Fruit fly (Drosophila melanogaster): Measurements from ENCODE around the gene Taf12.

Taf12 gene

DNA sequence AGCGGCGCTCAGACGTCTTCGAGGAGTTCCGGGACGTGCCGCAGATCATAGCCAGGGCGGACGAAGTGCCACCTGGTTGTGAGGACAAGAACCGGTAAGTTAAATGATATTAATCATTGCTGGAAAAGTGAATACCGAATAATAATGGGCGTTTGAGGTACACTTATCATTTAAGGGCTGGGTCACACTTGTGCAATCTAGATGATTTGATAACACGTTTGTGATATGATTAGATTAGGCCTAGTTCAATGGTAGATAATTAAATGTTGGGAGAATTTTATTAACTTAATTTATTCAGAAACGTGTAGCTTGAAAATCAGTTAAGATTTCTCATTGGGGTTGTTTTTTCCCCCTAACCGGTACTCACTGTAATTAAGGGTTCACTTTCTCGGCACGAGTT is 8.6 kb downstream of the Taf12 start:
- TF ChIP-seq Jra (GFP tag; optimal IDR thresholded peaks at IDR 0.05), result no peak

DNA sequence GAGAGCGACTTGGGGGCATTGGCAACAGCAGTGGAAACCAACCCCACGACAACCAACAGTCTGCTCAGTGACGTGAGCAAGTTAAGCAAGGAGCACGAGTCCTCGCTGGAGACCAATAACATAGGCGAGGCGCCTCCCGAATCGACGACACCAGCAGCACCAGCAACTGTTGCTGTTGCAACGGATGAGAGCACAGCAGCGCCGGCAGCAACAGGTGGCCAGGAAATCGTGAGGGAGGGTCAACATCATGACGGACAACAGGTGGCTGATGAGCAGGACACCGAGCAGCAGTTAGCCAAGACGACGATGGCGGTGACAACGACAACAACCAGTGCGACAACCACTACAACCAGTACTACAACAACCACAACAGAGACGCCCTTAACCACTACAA is 9.5 kb downstream of the Taf12 start:
- TF ChIP-seq CG9705 (GFP tag; optimal IDR thresholded peaks at IDR 0.05), result no peak
- TF ChIP-seq tai (GFP tag; optimal IDR thresholded peaks at IDR 0.05), result no peak
- no peak for TF ChIP-seq rgr (GFP tag; optimal IDR thresholded peaks at IDR 0.05)
- no peak for TF ChIP-seq ey (GFP tag; optimal IDR thresholded peaks at IDR 0.05)
- TF ChIP-seq N (GFP tag; optimal IDR thresholded peaks at IDR 0.05), result no peak

DNA sequence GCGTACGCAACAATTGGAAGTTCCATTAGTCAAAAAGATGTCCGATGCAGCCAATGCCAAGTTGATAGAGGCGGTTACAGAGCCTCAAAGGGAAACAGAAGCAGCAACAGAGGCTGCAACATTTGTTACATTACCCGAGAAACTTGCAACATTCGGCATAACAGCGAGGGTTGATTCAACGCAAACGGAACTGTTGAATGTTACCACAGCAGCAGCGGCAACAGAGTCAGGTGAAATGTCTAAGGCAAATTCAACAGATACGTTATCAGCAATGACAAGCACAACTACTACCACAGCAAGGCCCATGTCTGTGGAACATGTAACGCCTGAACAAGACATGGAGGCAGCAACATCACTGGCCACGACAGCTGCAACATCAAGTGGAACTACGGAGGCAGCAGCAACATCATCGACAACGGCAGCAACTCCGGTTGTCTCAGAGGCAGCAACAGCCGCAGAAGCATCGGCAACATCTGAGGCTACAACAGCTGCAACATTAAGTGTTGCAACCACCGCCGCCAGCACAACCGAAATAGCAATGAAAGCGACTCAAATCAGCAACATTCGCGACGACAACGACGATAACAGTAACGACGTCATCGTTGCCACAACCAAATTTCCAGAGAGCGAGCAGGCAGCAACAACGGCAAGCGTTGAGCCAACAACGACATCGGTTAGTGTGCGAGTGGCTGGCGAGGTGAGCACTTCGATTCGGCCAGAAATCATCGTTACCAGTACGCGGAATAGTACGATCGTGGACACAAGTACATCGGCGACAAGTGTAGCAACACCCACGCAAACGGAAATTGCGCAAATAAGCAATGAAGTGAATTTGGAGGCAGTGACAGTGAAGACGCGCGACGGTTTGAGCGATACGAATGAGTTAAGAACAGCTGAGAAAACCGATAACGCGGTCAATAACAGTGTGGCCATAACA is 10.2 kb downstream of the Taf12 start:
- TF ChIP-seq jim (GFP tag; optimal IDR thresholded peaks at IDR 0.05), result no peak
- no peak for TF ChIP-seq Vsx2 (GFP tag; optimal IDR thresholded peaks at IDR 0.05; ENCODE audit: partially characterized antibody)
- peak; percentile 7 for TF ChIP-seq OdsH (GFP tag; optimal IDR thresholded peaks at IDR 0.05)
- TF ChIP-seq N (GFP tag; optimal IDR thresholded peaks at IDR 0.05), result no peak
- no peak for TF ChIP-seq Jra (GFP tag; optimal IDR thresholded peaks at IDR 0.05)
- peak; percentile 1 for TF ChIP-seq Sp1 (GFP tag; optimal IDR thresholded peaks at IDR 0.05)
- TF ChIP-seq lola (GFP tag; optimal IDR thresholded peaks at IDR 0.05), result no peak
- no peak for TF ChIP-seq dsf (GFP tag; optimal IDR thresholded peaks at IDR 0.05; ENCODE audit: borderline replicate concordance)
- no peak for TF ChIP-seq tai (GFP tag; optimal IDR thresholded peaks at IDR 0.05)
- no peak for TF ChIP-seq sage (GFP tag; optimal IDR thresholded peaks at IDR 0.05)
- no peak for TF ChIP-seq psq (GFP tag; optimal IDR thresholded peaks at IDR 0.05)
- TF ChIP-seq h (GFP tag; optimal IDR thresholded peaks at IDR 0.05), result peak; percentile 43

DNA sequence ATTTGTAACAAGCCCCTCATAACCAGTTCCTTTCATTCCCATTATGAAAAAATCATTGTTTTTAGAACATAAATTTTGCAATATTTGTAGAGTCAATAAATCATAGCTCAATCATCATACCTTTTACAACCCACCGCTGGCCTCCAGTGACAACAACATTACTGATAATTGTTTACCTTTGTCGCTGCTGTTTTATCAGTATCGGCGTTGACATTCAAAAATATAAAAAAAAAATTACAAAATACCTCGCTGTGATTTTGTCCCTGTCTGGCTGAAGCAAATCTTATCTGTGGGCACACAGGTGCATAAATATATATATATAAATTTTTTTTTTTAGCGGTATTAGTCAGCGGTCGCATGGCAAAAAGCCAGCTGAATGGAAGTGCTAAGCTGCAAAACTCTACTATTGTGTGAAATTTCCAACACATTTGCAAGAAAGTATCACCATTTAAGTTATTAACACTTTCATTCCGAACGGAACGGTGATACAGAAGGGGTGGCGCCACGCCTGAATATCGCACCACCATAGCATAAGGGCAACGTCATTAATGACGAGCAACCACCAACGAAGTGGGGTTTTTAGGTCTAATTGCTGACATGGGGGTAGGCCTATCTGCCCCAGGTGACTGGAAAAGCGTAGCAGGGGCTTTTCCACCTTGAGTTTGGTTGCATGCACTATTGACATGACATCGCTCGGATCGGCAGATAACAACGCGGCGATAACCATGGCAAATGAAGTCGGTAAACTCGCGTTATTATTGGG is 13.4 kb downstream of the Taf12 start:
- TF ChIP-seq sage (GFP tag; optimal IDR thresholded peaks at IDR 0.05) (peak; percentile 21), Rel (GFP tag; optimal IDR thresholded peaks at IDR 0.05) (peak; percentile 1), Rel (tag; optimal IDR thresholded peaks at IDR 0.05) (peak; percentile 50), GATAd (GFP tag; optimal IDR thresholded peaks at IDR 0.05) (no peak), Hnf4 (GFP tag; optimal IDR thresholded peaks at IDR 0.05) (peak; percentile 21)

DNA sequence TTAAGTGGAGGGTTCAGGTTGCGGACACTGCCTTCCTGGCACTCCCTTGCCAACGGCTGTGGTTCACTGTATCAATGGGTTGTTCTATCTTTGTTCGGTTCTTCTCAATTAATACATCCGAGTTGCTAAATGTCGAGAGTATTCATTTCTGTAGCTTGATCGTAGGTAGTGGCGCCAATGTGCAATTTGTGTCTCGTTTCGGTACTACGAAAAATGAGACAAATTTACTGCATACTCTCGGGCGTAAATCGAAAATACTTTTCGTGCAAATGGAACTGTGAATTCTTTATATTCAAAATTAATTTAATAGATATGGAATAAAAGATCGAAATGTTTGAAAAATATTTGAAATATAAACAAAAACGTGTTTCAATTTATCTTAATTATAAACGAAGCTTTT is 14.0 kb downstream of the Taf12 start:
- TF ChIP-seq Sp1 (GFP tag; optimal IDR thresholded peaks at IDR 0.05) (no peak), pan (optimal IDR thresholded peaks at IDR 0.05) (no peak), CG9705 (GFP tag; optimal IDR thresholded peaks at IDR 0.05) (no peak), foxo (GFP tag; optimal IDR thresholded peaks at IDR 0.05) (peak in 1 of 2 experiments; percentile 14), psq (GFP tag; optimal IDR thresholded peaks at IDR 0.05) (no peak), Dif (GFP tag; optimal IDR thresholded peaks at IDR 0.05; ENCODE audit: partially characterized antibody) (no peak), Myc (optimal IDR thresholded peaks at IDR 0.05) (peak; percentile 89), GATAd (GFP tag; optimal IDR thresholded peaks at IDR 0.05) (no peak), fru (GFP tag; optimal IDR thresholded peaks at IDR 0.05) (no peak), Rel (GFP tag; optimal IDR thresholded peaks at IDR 0.05) (no peak), Rel (tag; optimal IDR thresholded peaks at IDR 0.05) (no peak), rgr (GFP tag; optimal IDR thresholded peaks at IDR 0.05) (peak; percentile 10)

DNA sequence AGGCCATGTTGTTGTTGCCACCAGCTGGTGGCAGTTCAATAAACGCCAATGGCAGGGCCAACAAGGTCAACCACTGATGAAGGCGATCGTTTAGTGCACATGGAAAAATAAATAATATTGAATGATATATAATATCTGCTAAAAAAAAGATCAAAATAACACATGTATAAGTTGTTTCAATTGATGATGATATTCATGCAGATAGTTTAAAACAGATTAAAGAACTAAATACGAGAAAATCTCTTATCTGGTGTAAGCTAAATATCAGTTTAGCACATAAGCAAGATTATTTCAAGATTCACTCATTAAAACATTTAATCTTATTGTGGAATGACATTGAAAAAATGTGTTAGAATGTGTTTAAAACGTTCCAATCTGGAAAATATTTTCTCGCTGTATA is 16.0 kb downstream of the Taf12 start:
- TF ChIP-seq dsf (GFP tag; optimal IDR thresholded peaks at IDR 0.05; ENCODE audit: borderline replicate concordance), result no peak
- peak; percentile 19 for TF ChIP-seq OdsH (GFP tag; optimal IDR thresholded peaks at IDR 0.05)
- no peak for TF ChIP-seq brk (GFP tag; optimal IDR thresholded peaks at IDR 0.05)
- TF ChIP-seq foxo (GFP tag; optimal IDR thresholded peaks at IDR 0.05), result peak in 1 of 2 experiments; percentile 5

DNA sequence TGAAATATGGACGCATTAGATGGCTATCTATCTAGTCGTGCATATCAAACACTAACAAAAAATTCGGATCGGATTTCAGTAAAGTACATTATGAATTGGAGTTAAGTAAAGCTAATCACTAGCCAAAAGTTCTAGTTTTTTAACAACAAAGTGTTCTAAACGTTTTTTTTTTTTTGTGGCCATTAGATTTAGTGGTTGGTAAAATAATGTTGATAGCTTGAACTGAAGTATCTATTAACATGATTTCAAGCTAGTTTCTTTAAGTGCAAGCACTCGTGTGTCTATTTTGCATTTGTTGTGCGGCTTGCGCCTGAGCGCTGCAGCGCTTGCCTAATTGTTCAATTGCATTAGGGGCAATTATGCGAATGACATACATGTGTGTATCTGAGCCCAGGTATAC is 16.9 kb downstream of the Taf12 start:
- TF ChIP-seq Rel (GFP tag; optimal IDR thresholded peaks at IDR 0.05) (no peak), Rel (tag; optimal IDR thresholded peaks at IDR 0.05) (no peak), sage (GFP tag; optimal IDR thresholded peaks at IDR 0.05) (no peak), br (GFP tag; optimal IDR thresholded peaks at IDR 0.05) (no peak), h (GFP tag; optimal IDR thresholded peaks at IDR 0.05) (no peak), dl (GFP tag; optimal IDR thresholded peaks at IDR 0.05; ENCODE audit: insufficient read depth in 1 of 2, partially characterized antibody in 2 of 2) (no peak), Hnf4 (GFP tag; optimal IDR thresholded peaks at IDR 0.05) (no peak), CrebA (GFP tag; optimal IDR thresholded peaks at IDR 0.05; ENCODE audit: borderline replicate concordance) (no peak), Hr83 (GFP tag; optimal IDR thresholded peaks at IDR 0.05; ENCODE audit: poor library complexity, severe bottlenecking) (no peak), ey (GFP tag; optimal IDR thresholded peaks at IDR 0.05) (no peak), woc (GFP tag; optimal IDR thresholded peaks at IDR 0.05) (no peak), usp (GFP tag; optimal IDR thresholded peaks at IDR 0.05) (no peak), Abd-B (GFP tag; optimal IDR thresholded peaks at IDR 0.05) (no peak), dmrt93B (GFP tag; optimal IDR thresholded peaks at IDR 0.05) (no peak), psq (GFP tag; optimal IDR thresholded peaks at IDR 0.05) (no peak), rgr (GFP tag; optimal IDR thresholded peaks at IDR 0.05) (no peak), OdsH (GFP tag; optimal IDR thresholded peaks at IDR 0.05) (no peak)

Measured in whole organism, wandering third instar larva.